Fruit fly (Drosophila melanogaster): ENCODE measurements around the gene mat.

- TF ChIP-seq insv (optimal IDR thresholded peaks at IDR 0.05) (no peak), psq (optimal IDR thresholded peaks at IDR 0.05) (no peak), ttk (optimal IDR thresholded peaks at IDR 0.05) (no peak), h (optimal IDR thresholded peaks at IDR 0.05) (no peak), Myc (optimal IDR thresholded peaks at IDR 0.05) (no peak)
Measured at dm6 chr3L:885006-885405, 17.7 kb upstream of the mat start.

Measured in Kc167 (cell line).